Worm (Caenorhabditis elegans) whole organism, L1 larva: ENCODE measurements around the gene C18F10.2.
A peak's percentile ranks its signal among the peaks of the same experiment; 100 is the strongest.

ENCODE experiments used
- alr-1 ChIP-seq: fragments of 200-800 bp; sonication (Bioruptor generic); optimal IDR thresholded peaks from 2 replicates; lab custom pipeline; 2018; ENCODE audit warnings: borderline replicate concordance, mild to moderate bottlenecking, missing genetic modification characterization, missing compliant biosample characterization
- ceh-90 ChIP-seq: sonication (generic microtip); optimal IDR thresholded peaks from 2 replicates; lab custom pipeline; 2016; ENCODE audit warnings: missing genetic modification characterization, missing compliant biosample characterization
- hlh-17 ChIP-seq: fragments of 200-800 bp; sonication (Bioruptor generic); optimal IDR thresholded peaks from 2 replicates; lab custom pipeline; 2018; ENCODE audit warnings: missing genetic modification characterization, mild to moderate bottlenecking, missing compliant biosample characterization, moderate library complexity, borderline replicate concordance
- lin-13 ChIP-seq: fragments of 150-350 bp; optimal IDR thresholded peaks from 2 replicates; lab custom pipeline; 2014; ENCODE audit warnings: missing biosample characterization, missing genetic modification reagents, missing genetic modification characterization
- lir-3 ChIP-seq: sonication (generic microtip); optimal IDR thresholded peaks from 2 replicates; lab custom pipeline; 2016; ENCODE audit warnings: mild to moderate bottlenecking, missing genetic modification characterization, moderate library complexity, missing compliant biosample characterization; ENCODE audit not compliant: poor library complexity
- mef-2 ChIP-seq: fragments of 150-350 bp; optimal IDR thresholded peaks from 2 replicates; lab custom pipeline; 2014; ENCODE audit warnings: missing biosample characterization, missing genetic modification characterization
- nhr-28 ChIP-seq: fragments of 150-350 bp; optimal IDR thresholded peaks from 2 replicates; lab custom pipeline; 2014; ENCODE audit warnings: missing biosample characterization, missing genetic modification characterization
- nhr-71 ChIP-seq: sonication (generic microtip); optimal IDR thresholded peaks from 2 replicates; lab custom pipeline; 2016; ENCODE audit warnings: mild to moderate bottlenecking, missing genetic modification characterization, moderate library complexity, missing compliant biosample characterization
- nhr-85 ChIP-seq: sonication (generic microtip); peaks from one replicate; lab custom pipeline; 2016; ENCODE audit warnings: missing genetic modification characterization, inconsistent platforms, missing compliant biosample characterization
- unc-130 ChIP-seq: fragments of 150-350 bp; optimal IDR thresholded peaks from 2 replicates; lab custom pipeline; 2017; ENCODE audit warnings: missing biosample characterization, missing genetic modification characterization, inconsistent platforms
- ztf-4 ChIP-seq: fragments of 150-350 bp; optimal IDR thresholded peaks from 2 replicates; lab custom pipeline; 2014; ENCODE audit warnings: missing biosample characterization, missing genetic modification characterization

Gene C18F10.2

DNA sequence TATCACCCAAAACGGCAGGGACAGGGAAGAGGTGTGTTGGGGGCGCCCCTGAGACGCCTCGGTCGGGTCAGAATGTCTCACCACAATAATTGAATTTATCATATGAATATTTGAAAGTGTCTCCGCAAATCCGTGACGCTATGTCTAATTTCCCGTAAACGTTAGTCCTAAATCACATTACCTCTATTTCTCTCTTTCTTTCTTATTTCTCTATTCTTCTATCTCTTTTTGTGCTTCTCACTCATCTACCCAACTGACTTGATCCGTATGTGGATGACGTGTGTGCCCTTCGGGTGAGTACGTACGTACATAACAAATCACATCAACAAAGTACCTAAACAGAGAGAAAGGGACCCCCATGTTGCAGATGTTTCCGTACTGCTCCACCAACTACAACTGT is 44.4 kb downstream of the C18F10.2 start (continued):
- no peak for TF ChIP-seq ceh-90 (tag; lab: Kevin White, UChicago)
- peak; percentile 48 for TF ChIP-seq nhr-71
- no peak for TF ChIP-seq alr-1 (tag; lab: Kevin White, UChicago)
- no peak for TF ChIP-seq lin-13 (GFP tag; lab: Kevin White, UChicago)
- no peak for TF ChIP-seq hlh-17 (GFP tag; lab: Kevin White, UChicago)
- TF ChIP-seq ztf-4 = no peak
- no peak for TF ChIP-seq mef-2
- no peak for TF ChIP-seq unc-130

DNA sequence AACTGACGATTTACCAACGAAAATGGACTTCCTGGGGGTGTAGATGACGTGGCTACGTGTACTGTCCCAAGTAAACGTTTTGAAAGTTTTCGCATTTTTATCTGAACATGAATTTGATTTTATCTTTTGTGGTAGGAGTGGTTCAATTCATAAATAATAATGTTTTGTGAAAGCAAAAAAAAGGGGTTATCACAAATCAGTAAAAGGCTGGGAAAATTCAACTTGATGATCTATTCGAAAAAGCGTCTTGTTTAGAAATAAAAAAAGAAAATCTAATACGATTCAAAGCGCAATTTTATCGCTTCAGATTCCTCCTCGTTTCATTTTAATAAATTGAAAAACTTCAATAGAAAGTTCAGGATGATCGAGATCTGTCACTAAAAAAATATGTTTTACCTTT is 51.2 kb downstream of the C18F10.2 start, which contains the start of gene C56G2.5:
Gene C56G2.5, minus strand, starts transcription at position 101 of the 400 bp plus-strand sequence.
- TF ChIP-seq lir-3 (tag; lab: Kevin White, UChicago) (no peak), nhr-28 (tag; lab: Kevin White, UChicago) (no peak), nhr-85 (tag; lab: Kevin White, UChicago) (no peak)
- TF ChIP-seq, all 84 proteins: peak for 0
